Worm (Caenorhabditis elegans) whole organism, young adult: ENCODE results near the gene spp-4.

Source experiments
- K11D2.4 ChIP-seq: fragments of 200-800 bp; sonication (Bioruptor generic); IDR thresholded peaks from 2 replicates; pipeline ENCODE4 v1.3.6; 2022; ENCODE audit warnings: missing genetic modification reagents, missing genetic modification characterization, missing compliant biosample characterization
- akir-1 ChIP-seq: fragments of 200-800 bp; sonication (Bioruptor generic); optimal IDR thresholded peaks from 2 replicates; lab custom pipeline; 2018; ENCODE audit warnings: mild to moderate bottlenecking, missing genetic modification characterization, moderate library complexity, missing compliant biosample characterization
- lin-35 ChIP-seq, 3 experiments: fragments of 150-350 bp in 2 of 3; sonication (generic microtip) in 1 of 3; optimal IDR thresholded peaks; 2 replicates each; lab custom pipeline; 2014 to 2018; ENCODE audit warnings: missing biosample characterization in 3 of 3, missing genetic modification characterization in 3 of 3, missing genetic modification reagents in 3 of 3
- madf-6 ChIP-seq: fragments of 200-800 bp; sonication (Bioruptor generic); IDR thresholded peaks from 2 replicates; pipeline ENCODE4 v1.3.6; 2022; ENCODE audit warnings: missing genetic modification reagents, missing genetic modification characterization, missing compliant biosample characterization
- snpc-3.4 ChIP-seq: sonication (generic microtip); optimal IDR thresholded peaks from 2 replicates; lab custom pipeline; 2017; ENCODE audit warnings: missing genetic modification characterization, mild to moderate bottlenecking, missing compliant biosample characterization, antibody characterized with exemption, moderate library complexity, missing genotype, missing genetic modification reagents
- tbp1 ChIP-seq: fragments of 200-800 bp; sonication (Bioruptor generic); optimal IDR thresholded peaks from 2 replicates; lab custom pipeline; 2018; ENCODE audit warnings: mild to moderate bottlenecking, missing genetic modification characterization, missing compliant biosample characterization
- xnd-1 ChIP-seq: sonication (generic microtip); optimal IDR thresholded peaks from 2 replicates; lab custom pipeline; 2016; ENCODE audit warnings: missing genotype, missing genetic modification reagents, missing genetic modification characterization, missing compliant biosample characterization

ce11 chrX:7330685-7331196, 12.2 kb upstream of the spp-4 start, which contains the start of gene ttr-30:
- TF ChIP-seq tbp1 (GFP tag; lab: Kevin White, UChicago) = no peak
- no peak for TF ChIP-seq lin-35 (GFP tag; optimal IDR thresholded peaks at IDR 0.05; lab: Kevin White, UChicago)
- TF ChIP-seq akir-1 = no peak
- no peak for TF ChIP-seq K11D2.4 (GFP tag; lab: Robert Waterston, UW)
- no peak for TF ChIP-seq xnd-1 (tag; lab: Kevin White, UChicago)
- no peak for TF ChIP-seq snpc-3.4 (tag; lab: Kevin White, UChicago)
- no peak for TF ChIP-seq madf-6 (GFP tag; lab: Robert Waterston, UW)
